Fruit fly (Drosophila melanogaster) whole organism, embryonic: ENCODE data around the gene CG11597.

Experiments used
- Abd-B ChIP-seq: fragments of 200-800 bp; sonication (Bioruptor generic); optimal IDR thresholded peaks from 2 replicates; lab custom pipeline; 2018; ENCODE audit warnings: missing biosample characterization, mild to moderate bottlenecking, missing genetic modification characterization, moderate library complexity
- Ada2b ChIP-seq: fragments of 200-800 bp; sonication (Bioruptor generic); IDR thresholded peaks from 2 replicates; pipeline ENCODE4 v1.3.6; 2022; ENCODE audit warnings: missing biosample characterization, missing genetic modification characterization
- CG10654 ChIP-seq: fragments of 200-800 bp; sonication (Bioruptor generic); optimal IDR thresholded peaks from 2 replicates; lab custom pipeline; 2016; ENCODE audit warnings: missing biosample characterization, missing genetic modification characterization
- CG11504 ChIP-seq: fragments of 200-800 bp; sonication (Bioruptor generic); optimal IDR thresholded peaks from 3 replicates; lab custom pipeline; 2019; ENCODE audit warnings: missing biosample characterization, mild to moderate bottlenecking, missing genetic modification characterization, moderate library complexity
- CG11696 ChIP-seq: fragments of 200-800 bp; sonication (Bioruptor generic); IDR thresholded peaks from 2 replicates; pipeline ENCODE4 v1.3.6; 2022; ENCODE audit warnings: missing biosample characterization, missing genetic modification characterization
- CG13424 ChIP-seq: fragments of 200-800 bp; sonication (Bioruptor generic); optimal IDR thresholded peaks from 2 replicates; lab custom pipeline; 2019; ENCODE audit warnings: missing biosample characterization, mild to moderate bottlenecking, missing genetic modification characterization, moderate library complexity
- CG14441 ChIP-seq: fragments of 200-800 bp; sonication (Bioruptor generic); IDR thresholded peaks from 2 replicates; pipeline ENCODE4 v1.3.6; 2022; ENCODE audit warnings: missing biosample characterization, missing genetic modification characterization
- CG15269 ChIP-seq: fragments of 200-800 bp; sonication (Bioruptor generic); optimal IDR thresholded peaks from 2 replicates; lab custom pipeline; 2018; ENCODE audit warnings: missing biosample characterization, mild to moderate bottlenecking, missing genetic modification characterization, moderate library complexity
- CG1529 ChIP-seq: fragments of 200-800 bp; sonication (Bioruptor generic); optimal IDR thresholded peaks from 3 replicates; lab custom pipeline; 2018; ENCODE audit warnings: missing biosample characterization, missing genetic modification characterization
- CG1602 ChIP-seq: fragments of 200-800 bp; sonication (Bioruptor generic); optimal IDR thresholded peaks from 3 replicates; lab custom pipeline; 2016; ENCODE audit warnings: missing biosample characterization, missing genetic modification characterization
- CG16813 ChIP-seq: fragments of 200-800 bp; sonication (Bioruptor generic); IDR thresholded peaks from 3 replicates; pipeline ENCODE4 v1.3.6; 2022; ENCODE audit warnings: missing biosample characterization, missing genetic modification characterization; ENCODE audit not compliant: partially characterized antibody
- CG16863 ChIP-seq: fragments of 200-800 bp; sonication (Bioruptor generic); optimal IDR thresholded peaks from 3 replicates; lab custom pipeline; 2016; ENCODE audit warnings: missing biosample characterization, missing genetic modification characterization
- CG17328 ChIP-seq: fragments of 200-800 bp; sonication (Bioruptor generic); IDR thresholded peaks from 2 replicates; pipeline ENCODE4 v1.3.6; 2022; ENCODE audit warnings: missing biosample characterization, missing genetic modification characterization
- CG17829 ChIP-seq: fragments of 200-800 bp; optimal IDR thresholded peaks from 2 replicates; lab custom pipeline; 2019; ENCODE audit warnings: missing biosample characterization, mild to moderate bottlenecking, missing genetic modification characterization, moderate library complexity
- CG18619 ChIP-seq: fragments of 200-800 bp; sonication (Bioruptor generic); optimal IDR thresholded peaks from 3 replicates; lab custom pipeline; 2017; ENCODE audit warnings: missing biosample characterization, mild to moderate bottlenecking, missing genetic modification characterization
- CG2202 ChIP-seq: fragments of 200-800 bp; sonication (Bioruptor generic); optimal IDR thresholded peaks from 2 replicates; lab custom pipeline; 2018; ENCODE audit warnings: missing biosample characterization, mild to moderate bottlenecking, missing genetic modification characterization
- CG2712 ChIP-seq: fragments of 200-800 bp; optimal IDR thresholded peaks from 3 replicates; lab custom pipeline; 2019; ENCODE audit warnings: missing biosample characterization, mild to moderate bottlenecking, missing genetic modification characterization, moderate library complexity
- CG30403 ChIP-seq: fragments of 200-800 bp; sonication (Bioruptor generic); optimal IDR thresholded peaks from 3 replicates; lab custom pipeline; 2016; ENCODE audit warnings: missing biosample characterization, missing genetic modification characterization
- CG3995 ChIP-seq: fragments of 200-800 bp; sonication (Bioruptor generic); optimal IDR thresholded peaks from 3 replicates; lab custom pipeline; 2016; ENCODE audit warnings: missing biosample characterization, missing genetic modification characterization
- CG8290 ChIP-seq, 3 experiments: fragments of 200-800 bp; sonication (Bioruptor generic); optimal IDR thresholded peaks; 2 replicates each; lab custom pipeline; 2016 to 2019; ENCODE audit warnings: missing biosample characterization in 3 of 3, missing genetic modification characterization in 3 of 3, mild to moderate bottlenecking in 2 of 3, moderate library complexity in 1 of 3
- CG8924 ChIP-seq: fragments of 200-800 bp; optimal IDR thresholded peaks from 3 replicates; lab custom pipeline; 2019; ENCODE audit warnings: missing biosample characterization, mild to moderate bottlenecking, missing genetic modification characterization, moderate library complexity
- D ChIP-seq, 2 experiments: fragments of 200-800 bp in 1 of 2; fragments of >200 bp in 1 of 2; sonication (Bioruptor generic) in 1 of 2; optimal IDR thresholded peaks; 2 replicates in 1 of 2; 3 replicates in 1 of 2; lab custom pipeline; 2017; ENCODE audit warnings: mild to moderate bottlenecking in 1 of 2, missing biosample characterization in 1 of 2, missing genetic modification characterization in 1 of 2, missing genetic modification reagents in 1 of 2
- D19A ChIP-seq: fragments of 200-800 bp; optimal IDR thresholded peaks from 3 replicates; lab custom pipeline; 2019; ENCODE audit warnings: missing biosample characterization, mild to moderate bottlenecking, missing genetic modification characterization, moderate library complexity
- HLH4C ChIP-seq: fragments of 200-800 bp; sonication (Bioruptor generic); IDR thresholded peaks from 3 replicates; pipeline ENCODE4 v1.3.6; 2022; ENCODE audit warnings: missing biosample characterization, missing genetic modification characterization; ENCODE audit not compliant: partially characterized antibody
- Hr3 ChIP-seq: fragments of 200-800 bp; sonication (Bioruptor generic); optimal IDR thresholded peaks from 3 replicates; lab custom pipeline; 2016; ENCODE audit warnings: missing biosample characterization, missing genetic modification characterization
- Meics ChIP-seq: fragments of 200-800 bp; sonication (Bioruptor generic); optimal IDR thresholded peaks from 2 replicates; lab custom pipeline; 2017; ENCODE audit warnings: missing biosample characterization, mild to moderate bottlenecking, missing genetic modification characterization
- Mes4 ChIP-seq: fragments of 200-800 bp; sonication (Bioruptor generic); optimal IDR thresholded peaks from 2 replicates; lab custom pipeline; 2016; ENCODE audit warnings: missing biosample characterization, missing genetic modification characterization
- NK7.1 ChIP-seq: fragments of 200-800 bp; sonication (Bioruptor generic); optimal IDR thresholded peaks from 3 replicates; lab custom pipeline; 2016; ENCODE audit warnings: missing biosample characterization, missing genetic modification characterization
- Rx ChIP-seq: fragments of 200-800 bp; sonication (Bioruptor generic); IDR thresholded peaks from 2 replicates; pipeline ENCODE4 v1.3.6; 2022; ENCODE audit warnings: missing biosample characterization, missing genetic modification characterization
- Sin3A ChIP-seq: fragments of >200 bp; optimal IDR thresholded peaks from 2 replicates; lab custom pipeline; 2018
- Sox100B ChIP-seq: fragments of 200-800 bp; sonication (Bioruptor generic); optimal IDR thresholded peaks from 3 replicates; lab custom pipeline; 2018; ENCODE audit warnings: missing biosample characterization, mild to moderate bottlenecking, missing genetic modification characterization
- Taf1 ChIP-seq: fragments of 200-800 bp; sonication (Bioruptor generic); IDR thresholded peaks from 2 replicates; pipeline ENCODE4 v1.3.6; 2022; ENCODE audit warnings: missing biosample characterization, missing genetic modification characterization
- abd-A ChIP-seq: fragments of 200-800 bp; sonication (Bioruptor generic); optimal IDR thresholded peaks from 3 replicates; lab custom pipeline; 2019; ENCODE audit warnings: missing biosample characterization, mild to moderate bottlenecking, missing genetic modification characterization, moderate library complexity
- al ChIP-seq: fragments of 200-800 bp; sonication (Bioruptor generic); IDR thresholded peaks from 2 replicates; pipeline ENCODE4 v1.3.6; 2022; ENCODE audit warnings: missing biosample characterization, missing genetic modification characterization
- az2 ChIP-seq: fragments of 200-800 bp; sonication (Bioruptor generic); optimal IDR thresholded peaks from 3 replicates; lab custom pipeline; 2016; ENCODE audit warnings: missing biosample characterization, missing genetic modification characterization
- ci ChIP-seq: fragments of 200-800 bp; sonication (Bioruptor generic); IDR thresholded peaks from 3 replicates; pipeline ENCODE4 v1.3.6; 2022; ENCODE audit warnings: missing biosample characterization, missing genetic modification characterization
- en ChIP-seq: fragments of 200-800 bp; sonication (Bioruptor generic); optimal IDR thresholded peaks from 2 replicates; lab custom pipeline; 2016; ENCODE audit warnings: missing biosample characterization, missing genetic modification characterization
- fd96Cb ChIP-seq: fragments of 200-800 bp; sonication (Bioruptor generic); optimal IDR thresholded peaks from 2 replicates; lab custom pipeline; 2018; ENCODE audit warnings: missing biosample characterization, mild to moderate bottlenecking, missing genetic modification characterization, moderate library complexity
- ftz-f1 ChIP-seq: fragments of 200-800 bp; sonication (Bioruptor generic); optimal IDR thresholded peaks from 2 replicates; lab custom pipeline; 2016; ENCODE audit warnings: missing biosample characterization, missing genetic modification characterization
- gem ChIP-seq: fragments of 200-800 bp; sonication (Bioruptor generic); optimal IDR thresholded peaks from 2 replicates; lab custom pipeline; 2019; ENCODE audit warnings: missing biosample characterization, mild to moderate bottlenecking, missing genetic modification characterization, moderate library complexity
- gt ChIP-seq: fragments of 200-800 bp; sonication (Bioruptor generic); IDR thresholded peaks from 2 replicates; pipeline ENCODE4 v1.3.6; 2022; ENCODE audit warnings: missing biosample characterization, missing genetic modification characterization
- kay ChIP-seq: fragments of 200-800 bp; sonication (Bioruptor generic); optimal IDR thresholded peaks from 2 replicates; lab custom pipeline; 2016; ENCODE audit warnings: missing biosample characterization, missing genetic modification characterization
- klu ChIP-seq: fragments of 200-800 bp; sonication (Bioruptor generic); IDR thresholded peaks from 2 replicates; pipeline ENCODE4 v1.3.6; 2022; ENCODE audit warnings: missing biosample characterization, missing genetic modification characterization
- lbe ChIP-seq: fragments of 200-800 bp; sonication (Bioruptor generic); optimal IDR thresholded peaks from 2 replicates; lab custom pipeline; 2016; ENCODE audit warnings: missing biosample characterization, mild to moderate bottlenecking, missing genetic modification characterization
- maf-S ChIP-seq: fragments of 200-800 bp; sonication (Bioruptor generic); optimal IDR thresholded peaks from 2 replicates; lab custom pipeline; 2016; ENCODE audit warnings: missing biosample characterization, missing genetic modification characterization
- oc ChIP-seq: fragments of 200-800 bp; sonication (Bioruptor generic); optimal IDR thresholded peaks from 2 replicates; lab custom pipeline; 2018; ENCODE audit warnings: missing biosample characterization, mild to moderate bottlenecking, missing genetic modification characterization, moderate library complexity
- pho ChIP-seq: fragments of 200-800 bp; sonication (Bioruptor generic); optimal IDR thresholded peaks from 2 replicates; lab custom pipeline; 2016; ENCODE audit warnings: missing biosample characterization, missing genetic modification characterization
- pnt ChIP-seq: fragments of 200-800 bp; sonication (Bioruptor generic); optimal IDR thresholded peaks from 3 replicates; lab custom pipeline; 2016; ENCODE audit warnings: missing biosample characterization, missing genetic modification characterization
- rib ChIP-seq: fragments of 200-800 bp; sonication (Bioruptor generic); IDR thresholded peaks from 2 replicates; pipeline ENCODE4 v1.3.6; 2022; ENCODE audit warnings: missing biosample characterization, missing genetic modification characterization
- sd ChIP-seq: fragments of 200-800 bp; sonication (Bioruptor generic); optimal IDR thresholded peaks from 3 replicates; lab custom pipeline; 2018; ENCODE audit warnings: missing biosample characterization, mild to moderate bottlenecking, missing genetic modification characterization, moderate library complexity
- ssp ChIP-seq: fragments of 200-800 bp; sonication (Bioruptor generic); IDR thresholded peaks from 2 replicates; pipeline ENCODE4 v1.3.6; 2022; ENCODE audit warnings: missing biosample characterization, missing genetic modification characterization
- zen ChIP-seq: fragments of 200-800 bp; sonication (Bioruptor generic); optimal IDR thresholded peaks from 3 replicates; lab custom pipeline; 2018; ENCODE audit warnings: missing biosample characterization, mild to moderate bottlenecking, missing genetic modification characterization, moderate library complexity

CG11597 gene

dm6 chr3L:11789773-11790172 lies 32.3 kb downstream of the CG11597 start, which contains the start of gene Pi3K68D (continued):
- TF ChIP-seq pho (GFP tag; lab: Kevin White, UChicago): peak; percentile 16
- no peak for TF ChIP-seq Mes4 (GFP tag; lab: Kevin White, UChicago)
- no peak for TF ChIP-seq CG1529 (GFP tag; lab: Kevin White, UChicago)
- TF ChIP-seq ssp (GFP tag; lab: Robert Waterston, UW): no peak
- TF ChIP-seq CG16863 (GFP tag; lab: Kevin White, UChicago): no peak
- no peak for TF ChIP-seq CG10654
- TF ChIP-seq Meics: no peak
- TF ChIP-seq CG2712 (tag; lab: Kevin White, UChicago): peak; percentile 29
- TF ChIP-seq CG14441 (GFP tag; lab: Robert Waterston, UW): no peak
- no peak for TF ChIP-seq en
- TF ChIP-seq abd-A (tag; lab: Kevin White, UChicago): no peak
- no peak for TF ChIP-seq CG17328
- TF ChIP-seq lbe: peak; percentile 39
- no peak for TF ChIP-seq CG13424
- TF ChIP-seq Ada2b (GFP tag; lab: Robert Waterston, UW): no peak
- TF ChIP-seq ftz-f1 (GFP tag; lab: Kevin White, UChicago): no peak
- TF ChIP-seq CG18619 (GFP tag; lab: Kevin White, UChicago): no peak
- no peak for TF ChIP-seq CG2202 (tag; lab: Kevin White, UChicago)
- no peak for TF ChIP-seq Taf1 (GFP tag; lab: Robert Waterston, UW)
- no peak for TF ChIP-seq fd96Cb (tag; lab: Kevin White, UChicago)
- TF ChIP-seq CG16813 (GFP tag; lab: Robert Waterston, UW): peak; percentile 94
- no peak for TF ChIP-seq maf-S (GFP tag; lab: Kevin White, UChicago)
- no peak for TF ChIP-seq Abd-B (GFP tag; lab: Kevin White, UChicago)
- TF ChIP-seq Rx: no peak
- no peak for TF ChIP-seq klu (GFP tag; lab: Robert Waterston, UW)
- no peak for TF ChIP-seq CG15269 (tag; lab: Kevin White, UChicago)
- TF ChIP-seq Sox100B: no peak
- TF ChIP-seq CG8290 (GFP tag; optimal IDR thresholded peaks at IDR 0.05; lab: Kevin White, UChicago): no peak
- TF ChIP-seq CG8290 (tag; optimal IDR thresholded peaks at IDR 0.05; lab: Kevin White, UChicago): no peak
- peak; percentile 48 for TF ChIP-seq CG11504 (tag; lab: Kevin White, UChicago)
- TF ChIP-seq Sin3A: peak; percentile 12
- no peak for TF ChIP-seq pnt (GFP tag; lab: Kevin White, UChicago)
- no peak for TF ChIP-seq rib
- peak; percentile 71 for TF ChIP-seq CG3995 (GFP tag; lab: Kevin White, UChicago)
- TF ChIP-seq al (GFP tag; lab: Robert Waterston, UW): no peak
- no peak for TF ChIP-seq ci (GFP tag; lab: Robert Waterston, UW)
- no peak for TF ChIP-seq Hr3
- no peak for TF ChIP-seq gt (GFP tag; lab: Robert Waterston, UW)
- no peak for TF ChIP-seq az2 (GFP tag; lab: Kevin White, UChicago)
- TF ChIP-seq HLH4C (GFP tag; lab: Robert Waterston, UW): peak; percentile 88
- TF ChIP-seq gem (tag; lab: Kevin White, UChicago): no peak
- TF ChIP-seq CG1602 (GFP tag; lab: Kevin White, UChicago): no peak
- no peak for TF ChIP-seq D (optimal IDR thresholded peaks at IDR 0.05; lab: Kevin White, UChicago)
- no peak for TF ChIP-seq D (GFP tag; optimal IDR thresholded peaks at IDR 0.05; lab: Kevin White, UChicago)
- no peak for TF ChIP-seq NK7.1 (GFP tag; lab: Kevin White, UChicago)
- TF ChIP-seq CG11696 (GFP tag; lab: Robert Waterston, UW): no peak
- TF ChIP-seq oc: no peak
- no peak for TF ChIP-seq kay
- no peak for TF ChIP-seq D19A
- peak; percentile 66 for TF ChIP-seq CG17829
- TF ChIP-seq CG30403: no peak
- TF ChIP-seq sd (tag; lab: Kevin White, UChicago): no peak
- peak; percentile 27 for TF ChIP-seq CG8924 (tag; lab: Kevin White, UChicago)
- TF ChIP-seq zen (tag; lab: Kevin White, UChicago): peak; percentile 33
